Fruit fly (Drosophila melanogaster): ENCODE results near the gene Adss.

The Adss gene

DNA sequence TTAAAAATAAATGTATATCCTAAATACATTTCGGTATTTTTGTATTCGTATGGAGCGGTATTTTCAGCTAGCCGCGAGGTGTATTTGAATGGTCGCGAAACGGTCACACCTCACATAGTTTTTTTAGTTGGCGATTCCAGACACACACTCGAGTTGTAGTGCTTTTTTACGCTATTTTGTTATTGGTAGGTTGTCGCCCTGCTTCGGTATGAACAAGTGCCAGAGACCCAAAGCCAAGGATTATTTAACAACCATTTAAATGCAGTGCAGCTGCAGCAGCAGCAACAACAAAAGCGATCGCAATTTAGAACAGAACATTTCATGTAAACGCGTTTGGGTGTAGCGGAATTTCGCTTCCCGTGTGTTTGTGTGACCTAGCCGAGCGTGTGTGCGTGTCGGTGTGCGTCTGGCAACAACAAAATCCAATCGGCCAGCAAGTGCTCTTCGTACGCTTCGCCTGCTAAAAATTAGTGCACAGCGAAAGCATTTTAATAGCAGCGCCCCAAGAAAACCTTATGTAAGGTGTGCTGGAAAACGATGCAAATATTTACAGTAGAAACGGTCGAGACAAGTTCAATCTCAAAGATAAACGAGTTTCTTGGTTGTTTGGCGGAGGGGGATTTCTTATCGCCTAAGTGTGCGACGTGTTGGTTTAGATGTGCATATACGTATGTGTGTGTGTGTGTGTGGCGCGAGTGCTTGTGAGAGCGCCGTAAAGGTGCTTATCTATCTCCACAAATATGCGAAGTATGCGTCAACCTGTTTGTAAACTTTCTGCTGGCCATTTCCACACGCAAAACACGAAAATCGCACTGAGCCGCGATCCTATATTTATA, 2.5 kb upstream of the Adss start, which contains the start of gene Synd (continued):
- TF ChIP-seq scrt (GFP tag; optimal IDR thresholded peaks at IDR 0.05) (peak; percentile 9), Poxn (GFP tag; IDR thresholded peaks at IDR 0.05) (no peak), CG11093 (GFP tag; IDR thresholded peaks at IDR 0.05) (no peak), CG2199 (GFP tag; IDR thresholded peaks at IDR 0.05) (no peak), stc (GFP tag; IDR thresholded peaks at IDR 0.05) (peak; percentile 14; the same call in 1 of the 2 replicates), pzg (GFP tag; optimal IDR thresholded peaks at IDR 0.05) (peak; percentile 78), Eip74EF (GFP tag; optimal IDR thresholded peaks at IDR 0.05) (peak in 1 of 2 experiments; percentile 31), CG12236 (GFP tag; optimal IDR thresholded peaks at IDR 0.05) (no peak), eve (GFP tag; optimal IDR thresholded peaks at IDR 0.05) (no peak), CG4854 (GFP tag; optimal IDR thresholded peaks at IDR 0.05) (no peak), h (optimal IDR thresholded peaks at IDR 0.05) (no peak), Atf-2 (GFP tag; optimal IDR thresholded peaks at IDR 0.05) (no peak), schlank (tag; optimal IDR thresholded peaks at IDR 0.05) (no peak), zfh1 (GFP tag; IDR thresholded peaks at IDR 0.05) (no peak), z (GFP tag; IDR thresholded peaks at IDR 0.05) (no peak), GATAe (GFP tag; conservative IDR thresholded peaks at IDR 0.05) (0 out of 2 replicates have a peak, but pooled peaks have one; percentile 12), C15 (GFP tag; IDR thresholded peaks at IDR 0.05) (no peak), CG4730 (GFP tag; IDR thresholded peaks at IDR 0.05) (no peak), Abd-B (GFP tag; optimal IDR thresholded peaks at IDR 0.05) (no peak), YL-1 (GFP tag; optimal IDR thresholded peaks at IDR 0.05) (peak; percentile 44), CG14014 (GFP tag; IDR thresholded peaks at IDR 0.05) (no peak; the same call in 1 of the 2 replicates), Drgx (GFP tag; IDR thresholded peaks at IDR 0.05) (0 out of 2 replicates have a peak, but pooled peaks have one; percentile 16), Optix (GFP tag; IDR thresholded peaks at IDR 0.05) (no peak), CG15601 (tag; optimal IDR thresholded peaks at IDR 0.05) (no peak), bigmax (GFP tag; optimal IDR thresholded peaks at IDR 0.05) (no peak), tup (GFP tag; optimal IDR thresholded peaks at IDR 0.05) (no peak), pros (GFP tag; optimal IDR thresholded peaks at IDR 0.05) (peak; percentile 90), CG9609 (GFP tag; optimal IDR thresholded peaks at IDR 0.05) (no peak), Vsx1 (GFP tag; optimal IDR thresholded peaks at IDR 0.05) (no peak), mirr (GFP tag; optimal IDR thresholded peaks at IDR 0.05) (peak; percentile 27), CG8281 (tag; optimal IDR thresholded peaks at IDR 0.05) (no peak), Six4 (GFP tag; optimal IDR thresholded peaks at IDR 0.05) (no peak), lab (GFP tag; optimal IDR thresholded peaks at IDR 0.05) (peak; percentile 49), CG7928 (GFP tag; optimal IDR thresholded peaks at IDR 0.05) (no peak), CG34224 (GFP tag; IDR thresholded peaks at IDR 0.05; ENCODE audit: partially characterized antibody) (no peak; the same call in 2 of the 3 replicates), B-H2 (GFP tag; optimal IDR thresholded peaks at IDR 0.05) (peak; percentile 2), D19A (tag; optimal IDR thresholded peaks at IDR 0.05) (peak; percentile 22), repo (GFP tag; optimal IDR thresholded peaks at IDR 0.05) (no peak), MTF-1 (GFP tag; optimal IDR thresholded peaks at IDR 0.05; ENCODE audit: borderline replicate concordance) (no peak), HmgZ (tag; optimal IDR thresholded peaks at IDR 0.05) (peak; percentile 28), CG10543 (GFP tag; optimal IDR thresholded peaks at IDR 0.05) (peak; percentile 68), lilli (GFP tag; optimal IDR thresholded peaks at IDR 0.05) (peak; percentile 18), corto (GFP tag; optimal IDR thresholded peaks at IDR 0.05) (no peak), CG4820 (GFP tag; optimal IDR thresholded peaks at IDR 0.05) (no peak), kni (GFP tag; optimal IDR thresholded peaks at IDR 0.05) (peak; percentile 71), Taf1 (GFP tag; IDR thresholded peaks at IDR 0.05) (no peak), Deaf1 (tag; optimal IDR thresholded peaks at IDR 0.05) (peak; percentile 68), CG16813 (GFP tag; IDR thresholded peaks at IDR 0.05; ENCODE audit: partially characterized antibody) (no peak), CG3995 (GFP tag; optimal IDR thresholded peaks at IDR 0.05) (peak; percentile 23)
